Worm (Caenorhabditis elegans) whole organism, early embryonic: ENCODE data around the gene mrp-6.

Experiments used
- ama-1 ChIP-seq: fragments of 150-350 bp; optimal IDR thresholded peaks from 2 replicates; lab custom pipeline; 2014
- ceh-13 ChIP-seq: fragments of 200-800 bp; sonication (Bioruptor generic); optimal IDR thresholded peaks from 2 replicates; lab custom pipeline; 2018; ENCODE audit warnings: mild to moderate bottlenecking, missing genetic modification characterization, missing compliant biosample characterization
- ceh-36 ChIP-seq: sonication (generic microtip); optimal IDR thresholded peaks from 2 replicates; lab custom pipeline; 2016; ENCODE audit warnings: missing genetic modification characterization, inconsistent platforms, missing compliant biosample characterization
- flt-1 ChIP-seq: fragments of 200-800 bp; sonication (Bioruptor generic); IDR thresholded peaks from 2 replicates; pipeline ENCODE4 v1.3.6; 2022; ENCODE audit warnings: missing genetic modification characterization, missing compliant biosample characterization
- hmbx-1 ChIP-seq: sonication (generic microtip); optimal IDR thresholded peaks from 2 replicates; lab custom pipeline; 2016; ENCODE audit warnings: mild to moderate bottlenecking, missing genetic modification characterization, missing compliant biosample characterization
- hmg-4 ChIP-seq: fragments of 200-800 bp; sonication (Bioruptor generic); optimal IDR thresholded peaks from 2 replicates; lab custom pipeline; 2018; ENCODE audit warnings: mild to moderate bottlenecking, missing genetic modification characterization, missing compliant biosample characterization
- pes-1 ChIP-seq: fragments of 200-800 bp; sonication (Bioruptor generic); IDR thresholded peaks from 2 replicates; pipeline ENCODE4 v1.3.6; 2022; ENCODE audit warnings: missing genetic modification reagents, missing genetic modification characterization, missing compliant biosample characterization
- tbx-11 ChIP-seq: fragments of 200-800 bp; sonication (Bioruptor generic); IDR thresholded peaks from 2 replicates; pipeline ENCODE4 v1.3.6; 2022; ENCODE audit warnings: missing genetic modification characterization, missing compliant biosample characterization
- tra-4 ChIP-seq: sonication (generic microtip); optimal IDR thresholded peaks from 2 replicates; lab custom pipeline; 2017; ENCODE audit warnings: missing genetic modification characterization, missing compliant biosample characterization

- TF ChIP-seq ceh-13 (GFP tag; lab: Kevin White, UChicago): no peak
- no peak for TF ChIP-seq ama-1 (lab: Kevin White, UChicago)
- TF ChIP-seq flt-1 (GFP tag; lab: Robert Waterston, UW): no peak
- TF ChIP-seq ceh-36 (tag; lab: Kevin White, UChicago): no peak
- TF ChIP-seq pes-1: no peak
- no peak for TF ChIP-seq hmbx-1 (tag; lab: Kevin White, UChicago)
- TF ChIP-seq tra-4 (tag; lab: Kevin White, UChicago): no peak
- TF ChIP-seq tbx-11 (GFP tag; lab: Robert Waterston, UW): no peak
- TF ChIP-seq hmg-4: no peak
Measured at ce11 chrX:4146046-4146445, 40.5 kb downstream of the mrp-6 start.
